Worm (Caenorhabditis elegans) whole organism, young adult: ENCODE measurements around the gene F14H3.6.

Experiments
- B0261.1 ChIP-seq: sonication (generic microtip); optimal IDR thresholded peaks from 2 replicates; lab custom pipeline; 2016; ENCODE audit warnings: mild to moderate bottlenecking, missing genetic modification characterization, moderate library complexity, missing compliant biosample characterization
- F55B11.4 ChIP-seq: sonication (generic microtip); optimal IDR thresholded peaks from 2 replicates; lab custom pipeline; 2016; ENCODE audit warnings: missing compliant biosample characterization, missing genetic modification characterization, borderline replicate concordance; ENCODE audit not compliant: insufficient read depth
- ama-1 ChIP-seq, 3 experiments: fragments of 150-350 bp in 1 of 3; sonication (generic microtip) in 2 of 3; optimal IDR thresholded peaks; 2 replicates each; lab custom pipeline; 2014 to 2018; ENCODE audit warnings: missing biosample characterization in 2 of 3, missing genetic modification characterization in 2 of 3, missing genetic modification reagents in 2 of 3
- atf-7 ChIP-seq: sonication (generic microtip); optimal IDR thresholded peaks from 2 replicates; lab custom pipeline; 2017; ENCODE audit warnings: mild to moderate bottlenecking, missing genetic modification characterization, missing compliant biosample characterization
- cebp-1 ChIP-seq, 2 experiments: fragments of 200-800 bp in 1 of 2; sonication (Bioruptor generic) in 1 of 2; sonication (generic microtip) in 1 of 2; IDR thresholded peaks in 1 of 2; optimal IDR thresholded peaks in 1 of 2; 2 replicates each; pipeline versions ENCODE4 v1.3.6 to Lab custom; 2017 to 2022; ENCODE audit warnings: missing compliant biosample characterization in 2 of 2, missing genetic modification characterization in 2 of 2, mild to moderate bottlenecking in 1 of 2, missing genetic modification reagents in 1 of 2, moderate library complexity in 1 of 2
- ceh-91 ChIP-seq: fragments of 200-800 bp; sonication (Bioruptor generic); IDR thresholded peaks from 2 replicates; pipeline ENCODE4 v1.3.6; 2022; ENCODE audit warnings: missing genetic modification reagents, missing genetic modification characterization, missing compliant biosample characterization
- dpl-1 ChIP-seq: fragments of 150-350 bp; optimal IDR thresholded peaks from 2 replicates; lab custom pipeline; 2014; ENCODE audit warnings: missing biosample characterization, missing genetic modification reagents, missing genetic modification characterization
- nfya-1 ChIP-seq: sonication (generic microtip); optimal IDR thresholded peaks from 2 replicates; lab custom pipeline; 2017; ENCODE audit warnings: antibody characterized with exemption, missing compliant biosample characterization, missing genetic modification characterization, borderline replicate concordance; ENCODE audit not compliant: insufficient read depth
- nfya-2 ChIP-seq: fragments of 200-800 bp; sonication (Bioruptor generic); IDR thresholded peaks from 2 replicates; pipeline ENCODE4 v1.3.6; 2022; ENCODE audit warnings: missing genetic modification reagents, missing genetic modification characterization, missing compliant biosample characterization
- snpc-4 ChIP-seq, 5 experiments: fragments of 150-350 bp in 1 of 5; sonication (generic microtip) in 4 of 5; optimal IDR thresholded peaks; 2 replicates each; lab custom pipeline; 2014 to 2018; ENCODE audit warnings: missing genetic modification characterization in 5 of 5, missing biosample characterization in 3 of 5, antibody characterized with exemption in 2 of 5, mild to moderate bottlenecking in 2 of 5, missing compliant biosample characterization in 2 of 5, missing genotype in 2 of 5, moderate library complexity in 2 of 5, missing genetic modification reagents in 1 of 5
- unc-130 ChIP-seq: sonication (generic microtip); optimal IDR thresholded peaks from 2 replicates; lab custom pipeline; 2016; ENCODE audit warnings: missing genetic modification reagents, missing genetic modification characterization, missing compliant biosample characterization
- zfh-2 ChIP-seq: fragments of 200-800 bp; sonication (Bioruptor generic); conservative IDR thresholded peaks from 2 replicates; pipeline ENCODE4 v1.3.6; 2022; ENCODE audit warnings: missing genetic modification reagents, missing genetic modification characterization, missing compliant biosample characterization

DNA sequence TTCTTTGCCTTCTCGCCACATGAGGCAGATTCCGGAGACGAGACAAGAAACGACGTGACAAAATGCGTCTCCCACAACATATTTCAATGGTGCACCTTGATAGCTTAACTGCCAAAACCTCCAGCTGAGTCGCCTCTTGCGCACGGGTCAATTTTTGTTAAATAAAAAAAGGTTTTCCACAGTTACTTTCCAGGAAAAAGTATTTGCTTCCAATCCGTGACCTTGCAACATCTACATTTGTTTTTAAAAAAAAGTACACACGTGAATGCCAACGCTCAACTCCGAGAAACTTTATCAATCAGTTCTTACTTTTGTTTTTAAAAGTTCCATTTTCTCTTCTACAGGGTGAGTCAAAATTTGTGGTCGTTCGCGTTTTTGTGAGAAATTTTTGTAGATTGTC is 35.6 kb upstream of the F14H3.6 start, which contains the start of gene F22B8.7:
- TF ChIP-seq nfya-2 (no peak), zfh-2 (no peak), B0261.1 (tag; lab: Kevin White, UChicago) (no peak), ceh-91 (GFP tag; lab: Robert Waterston, UW) (no peak), snpc-4 (GFP tag; optimal IDR thresholded peaks at IDR 0.05; lab: Kevin White, UChicago) (no peak), snpc-4 (tag; optimal IDR thresholded peaks at IDR 0.05; lab: Kevin White, UChicago) (no peak), unc-130 (GFP tag; lab: Kevin White, UChicago) (no peak), nfya-1 (tag; lab: Kevin White, UChicago) (no peak), dpl-1 (GFP tag; lab: Kevin White, UChicago) (no peak), cebp-1 (GFP tag; IDR thresholded peaks at IDR 0.05; lab: Robert Waterston, UW) (no peak), cebp-1 (tag; optimal IDR thresholded peaks at IDR 0.05; lab: Kevin White, UChicago) (no peak), ama-1 (optimal IDR thresholded peaks at IDR 0.05; lab: Kevin White, UChicago) (no peak), ama-1 (GFP tag; optimal IDR thresholded peaks at IDR 0.05; lab: Kevin White, UChicago) (no peak), atf-7 (tag; lab: Kevin White, UChicago) (no peak), F55B11.4 (tag; lab: Kevin White, UChicago) (no peak)
